Fruit fly (Drosophila melanogaster) whole organism, embryonic: ENCODE measurements around the gene CG8671.

Experiments
- B-H1 ChIP-seq: fragments of 200-800 bp; sonication (Bioruptor generic); IDR thresholded peaks from 3 replicates; pipeline ENCODE4 v1.3.6; 2022; ENCODE audit warnings: missing biosample characterization, missing genetic modification characterization
- CG1024 ChIP-seq: fragments of 200-800 bp; sonication (Bioruptor generic); IDR thresholded peaks from 2 replicates; pipeline ENCODE4 v1.3.6; 2022; ENCODE audit warnings: missing biosample characterization, missing genetic modification characterization
- CG10321 ChIP-seq: fragments of 200-800 bp; sonication (Bioruptor generic); IDR thresholded peaks from 2 replicates; pipeline ENCODE4 v1.3.6; 2022; ENCODE audit warnings: missing biosample characterization, missing genetic modification characterization
- CG11398 ChIP-seq: fragments of 200-800 bp; sonication (Bioruptor generic); optimal IDR thresholded peaks from 2 replicates; lab custom pipeline; 2016; ENCODE audit warnings: missing biosample characterization, missing genetic modification characterization
- CG12104 ChIP-seq: fragments of 200-800 bp; sonication (Bioruptor generic); optimal IDR thresholded peaks from 3 replicates; lab custom pipeline; 2016; ENCODE audit warnings: missing biosample characterization, missing genetic modification characterization
- CG13296 ChIP-seq: fragments of 200-800 bp; sonication (Bioruptor generic); optimal IDR thresholded peaks from 3 replicates; lab custom pipeline; 2018; ENCODE audit warnings: missing biosample characterization, mild to moderate bottlenecking, missing genetic modification characterization
- CG13424 ChIP-seq: fragments of 200-800 bp; sonication (Bioruptor generic); optimal IDR thresholded peaks from 2 replicates; lab custom pipeline; 2019; ENCODE audit warnings: missing biosample characterization, mild to moderate bottlenecking, missing genetic modification characterization, moderate library complexity
- CG1529 ChIP-seq: fragments of 200-800 bp; sonication (Bioruptor generic); optimal IDR thresholded peaks from 3 replicates; lab custom pipeline; 2018; ENCODE audit warnings: missing biosample characterization, missing genetic modification characterization
- CG16815 ChIP-seq: fragments of 200-800 bp; sonication (Bioruptor generic); optimal IDR thresholded peaks from 3 replicates; lab custom pipeline; 2017; ENCODE audit warnings: missing biosample characterization, mild to moderate bottlenecking, missing genetic modification characterization
- CG17361 ChIP-seq: fragments of 200-800 bp; sonication (Bioruptor generic); IDR thresholded peaks from 3 replicates; pipeline ENCODE4 v1.3.6; 2022; ENCODE audit warnings: missing biosample characterization, missing genetic modification characterization
- CG3065 ChIP-seq: fragments of 200-800 bp; sonication (Bioruptor generic); optimal IDR thresholded peaks from 2 replicates; lab custom pipeline; 2016; ENCODE audit warnings: missing biosample characterization, missing genetic modification characterization
- CG5245 ChIP-seq: fragments of 200-800 bp; sonication (Bioruptor generic); optimal IDR thresholded peaks from 3 replicates; lab custom pipeline; 2016; ENCODE audit warnings: missing biosample characterization, missing genetic modification characterization
- CG6654 ChIP-seq: fragments of 200-800 bp; sonication (Bioruptor generic); optimal IDR thresholded peaks from 2 replicates; lab custom pipeline; 2017; ENCODE audit warnings: missing biosample characterization, mild to moderate bottlenecking, missing genetic modification characterization
- CG6854 ChIP-seq: fragments of 200-800 bp; sonication (Bioruptor generic); optimal IDR thresholded peaks from 3 replicates; lab custom pipeline; 2017; ENCODE audit warnings: missing biosample characterization, mild to moderate bottlenecking, missing genetic modification characterization
- CG8388 ChIP-seq: fragments of 200-800 bp; sonication (Bioruptor generic); optimal IDR thresholded peaks from 2 replicates; lab custom pipeline; 2019; ENCODE audit warnings: missing biosample characterization, mild to moderate bottlenecking, missing genetic modification characterization, moderate library complexity
- CrebB ChIP-seq: fragments of 200-800 bp; sonication (Bioruptor generic); optimal IDR thresholded peaks from 3 replicates; lab custom pipeline; 2018; ENCODE audit warnings: missing biosample characterization, mild to moderate bottlenecking, missing genetic modification characterization
- D19A ChIP-seq: fragments of 200-800 bp; optimal IDR thresholded peaks from 3 replicates; lab custom pipeline; 2019; ENCODE audit warnings: missing biosample characterization, mild to moderate bottlenecking, missing genetic modification characterization, moderate library complexity
- Fer2 ChIP-seq: fragments of 200-800 bp; sonication (Bioruptor generic); optimal IDR thresholded peaks from 2 replicates; lab custom pipeline; 2018; ENCODE audit warnings: missing biosample characterization, mild to moderate bottlenecking, missing genetic modification characterization, moderate library complexity
- Gsc ChIP-seq: fragments of 200-800 bp; sonication (Bioruptor generic); IDR thresholded peaks from 2 replicates; pipeline ENCODE4 v1.3.6; 2022; ENCODE audit warnings: missing biosample characterization, missing genetic modification characterization
- HLH4C ChIP-seq: fragments of 200-800 bp; sonication (Bioruptor generic); IDR thresholded peaks from 3 replicates; pipeline ENCODE4 v1.3.6; 2022; ENCODE audit warnings: missing biosample characterization, missing genetic modification characterization; ENCODE audit not compliant: partially characterized antibody
- Hr78 ChIP-seq, 2 experiments: fragments of 200-800 bp in 1 of 2; fragments of >200 bp in 1 of 2; sonication (Bioruptor generic) in 1 of 2; optimal IDR thresholded peaks; 2 replicates each; lab custom pipeline; 2017 to 2019; ENCODE audit warnings: missing biosample characterization in 2 of 2, missing genetic modification characterization in 2 of 2, mild to moderate bottlenecking in 1 of 2, moderate library complexity in 1 of 2
- PHDP ChIP-seq: fragments of 200-800 bp; sonication (Bioruptor generic); optimal IDR thresholded peaks from 3 replicates; lab custom pipeline; 2018; ENCODE audit warnings: missing biosample characterization, mild to moderate bottlenecking, missing genetic modification characterization, moderate library complexity
- TFAM ChIP-seq: fragments of 200-800 bp; sonication (Bioruptor generic); optimal IDR thresholded peaks from 2 replicates; lab custom pipeline; 2017; ENCODE audit warnings: missing biosample characterization, missing genetic modification characterization, inconsistent platforms
- Xrp1 ChIP-seq: fragments of 200-800 bp; sonication (Bioruptor generic); IDR thresholded peaks from 2 replicates; pipeline ENCODE4 v1.3.6; 2022; ENCODE audit warnings: missing biosample characterization, missing genetic modification characterization
- YL-1 ChIP-seq: fragments of 200-800 bp; sonication (Bioruptor generic); optimal IDR thresholded peaks from 3 replicates; lab custom pipeline; 2017; ENCODE audit warnings: missing biosample characterization, mild to moderate bottlenecking, missing genetic modification characterization
- ash1 ChIP-seq: fragments of 200-800 bp; sonication (Bioruptor generic); optimal IDR thresholded peaks from 2 replicates; lab custom pipeline; 2018; ENCODE audit warnings: missing biosample characterization, mild to moderate bottlenecking, missing genetic modification characterization
- ato ChIP-seq: fragments of 200-800 bp; sonication (Bioruptor generic); IDR thresholded peaks from 2 replicates; pipeline ENCODE4 v1.3.6; 2022; ENCODE audit warnings: missing biosample characterization, missing genetic modification characterization; ENCODE audit not compliant: partially characterized antibody
- bsh ChIP-seq, 2 experiments: fragments of 200-800 bp; sonication (Bioruptor generic); optimal IDR thresholded peaks; 2 replicates each; lab custom pipeline; 2017 to 2018; ENCODE audit warnings: mild to moderate bottlenecking in 2 of 2, missing biosample characterization in 2 of 2, missing genetic modification characterization in 2 of 2, moderate library complexity in 1 of 2
- btn ChIP-seq: fragments of 200-800 bp; sonication (Bioruptor generic); optimal IDR thresholded peaks from 2 replicates; lab custom pipeline; 2016; ENCODE audit warnings: missing biosample characterization, missing genetic modification characterization
- caup ChIP-seq: fragments of 200-800 bp; sonication (Bioruptor generic); optimal IDR thresholded peaks from 3 replicates; lab custom pipeline; 2017; ENCODE audit warnings: missing biosample characterization, mild to moderate bottlenecking, missing genetic modification characterization, moderate library complexity; ENCODE audit not compliant: severe bottlenecking
- dimm ChIP-seq: fragments of 200-800 bp; sonication (Bioruptor generic); IDR thresholded peaks from 2 replicates; pipeline ENCODE4 v1.3.6; 2022; ENCODE audit warnings: missing biosample characterization, missing genetic modification characterization
- en ChIP-seq: fragments of 200-800 bp; sonication (Bioruptor generic); optimal IDR thresholded peaks from 2 replicates; lab custom pipeline; 2016; ENCODE audit warnings: missing biosample characterization, missing genetic modification characterization
- exex ChIP-seq: fragments of 200-800 bp; sonication (Bioruptor generic); optimal IDR thresholded peaks from 4 replicates; lab custom pipeline; 2018; ENCODE audit warnings: missing biosample characterization, mild to moderate bottlenecking, missing genetic modification characterization, moderate library complexity
- eyg ChIP-seq: fragments of 200-800 bp; sonication (Bioruptor generic); optimal IDR thresholded peaks from 3 replicates; lab custom pipeline; 2016; ENCODE audit warnings: missing biosample characterization, missing genetic modification characterization
- gcm2 ChIP-seq: fragments of 200-800 bp; sonication (Bioruptor generic); optimal IDR thresholded peaks from 2 replicates; lab custom pipeline; 2016; ENCODE audit warnings: missing biosample characterization, missing genetic modification characterization
- h ChIP-seq: fragments of >200 bp; optimal IDR thresholded peaks from 2 replicates; lab custom pipeline; 2017
- ham ChIP-seq: fragments of 200-800 bp; sonication (Bioruptor generic); IDR thresholded peaks from 2 replicates; pipeline ENCODE4 v1.3.6; 2022; ENCODE audit warnings: missing biosample characterization, missing genetic modification characterization
- hth ChIP-seq: fragments of >200 bp; optimal IDR thresholded peaks from 2 replicates; lab custom pipeline; 2017; ENCODE audit warnings: inconsistent platforms
- luna ChIP-seq: fragments of 200-800 bp; sonication (Bioruptor generic); optimal IDR thresholded peaks from 2 replicates; lab custom pipeline; 2016; ENCODE audit warnings: missing biosample characterization, missing genetic modification characterization
- pan ChIP-seq, 4 experiments: fragments of >200 bp in 3 of 4; fragments of 200-800 bp in 1 of 4; sonication (Bioruptor generic) in 1 of 4; optimal IDR thresholded peaks in 3 of 4; IDR thresholded peaks in 1 of 4; 2 replicates each; pipeline versions ENCODE4 v1.3.6 to Lab custom; 2017 to 2022; ENCODE audit warnings: missing biosample characterization in 2 of 4, missing genetic modification characterization in 2 of 4, mixed read lengths in 1 of 4
- phol ChIP-seq: fragments of 200-800 bp; sonication (Bioruptor generic); optimal IDR thresholded peaks from 3 replicates; lab custom pipeline; 2018; ENCODE audit warnings: missing biosample characterization, mild to moderate bottlenecking, missing genetic modification characterization, moderate library complexity
- ranshi ChIP-seq: fragments of 200-800 bp; sonication (Bioruptor generic); IDR thresholded peaks from 2 replicates; pipeline ENCODE4 v1.3.6; 2022; ENCODE audit warnings: missing biosample characterization, missing genetic modification characterization
- sc ChIP-seq, 3 experiments: fragments of >200 bp in 2 of 3; fragments of 200-800 bp in 1 of 3; sonication (Bioruptor generic) in 1 of 3; optimal IDR thresholded peaks; 2 replicates in 2 of 3; 3 replicates in 1 of 3; lab custom pipeline; 2017; ENCODE audit warnings: mild to moderate bottlenecking in 1 of 3, missing biosample characterization in 1 of 3, missing genetic modification characterization in 1 of 3, missing genetic modification reagents in 1 of 3
- schlank ChIP-seq: fragments of 200-800 bp; sonication (Bioruptor generic); optimal IDR thresholded peaks from 2 replicates; lab custom pipeline; 2018; ENCODE audit warnings: missing biosample characterization, mild to moderate bottlenecking, missing genetic modification characterization
- sens ChIP-seq: fragments of 200-800 bp; sonication (Bioruptor generic); peaks from one replicate; lab custom pipeline; 2016; ENCODE audit warnings: missing biosample characterization, missing genetic modification characterization
- slp2 ChIP-seq: fragments of 200-800 bp; sonication (Bioruptor generic); optimal IDR thresholded peaks from 2 replicates; lab custom pipeline; 2016; ENCODE audit warnings: missing biosample characterization, missing genetic modification characterization
- sob ChIP-seq: fragments of 200-800 bp; sonication (Bioruptor generic); IDR thresholded peaks from 2 replicates; pipeline ENCODE4 v1.3.6; 2022; ENCODE audit warnings: missing biosample characterization, missing genetic modification characterization
- ssp ChIP-seq: fragments of 200-800 bp; sonication (Bioruptor generic); IDR thresholded peaks from 2 replicates; pipeline ENCODE4 v1.3.6; 2022; ENCODE audit warnings: missing biosample characterization, missing genetic modification characterization
- tin ChIP-seq: fragments of 200-800 bp; sonication (Bioruptor generic); optimal IDR thresholded peaks from 3 replicates; lab custom pipeline; 2016; ENCODE audit warnings: missing biosample characterization, missing genetic modification characterization
- ttk ChIP-seq: fragments of 200-800 bp; sonication (Bioruptor generic); IDR thresholded peaks from 2 replicates; pipeline ENCODE4 v2.1.2; 2022; ENCODE audit warnings: missing biosample characterization, missing genetic modification characterization
- vnd ChIP-seq: fragments of 200-800 bp; sonication (Bioruptor generic); IDR thresholded peaks from 3 replicates; pipeline ENCODE4 v1.3.6; 2022; ENCODE audit warnings: missing biosample characterization, missing genetic modification characterization; ENCODE audit not compliant: partially characterized antibody
- wek ChIP-seq: fragments of 200-800 bp; sonication (Bioruptor generic); optimal IDR thresholded peaks from 3 replicates; lab custom pipeline; 2018; ENCODE audit warnings: missing biosample characterization, mild to moderate bottlenecking, missing genetic modification characterization, moderate library complexity

Gene CG8671

dm6 chr2L:21218912-21219246 lies 43.9 kb upstream of the CG8671 start (continued):
- TF ChIP-seq phol (tag; lab: Kevin White, UChicago) (no peak), schlank (no peak), slp2 (no peak), ham (GFP tag; lab: Robert Waterston, UW) (no peak), CG12104 (GFP tag; lab: Kevin White, UChicago) (no peak), Gsc (GFP tag; lab: Robert Waterston, UW) (no peak), btn (GFP tag; lab: Kevin White, UChicago) (no peak), sob (no peak), CG1529 (peak; percentile 15), B-H1 (GFP tag; lab: Robert Waterston, UW) (no peak), pan (optimal IDR thresholded peaks at IDR 0.05; lab: Kevin White, UChicago) (no peak), pan (GFP tag; optimal IDR thresholded peaks at IDR 0.05 in 1 of 2, IDR thresholded peaks at IDR 0.05 in 1 of 2) (no peak), dimm (GFP tag; lab: Robert Waterston, UW) (no peak), CG8388 (GFP tag; lab: Kevin White, UChicago) (no peak), D19A (peak; percentile 30), ato (GFP tag; lab: Robert Waterston, UW) (no peak), CG16815 (GFP tag; lab: Kevin White, UChicago) (no peak), exex (no peak), bsh (GFP tag; optimal IDR thresholded peaks at IDR 0.05; lab: Kevin White, UChicago) (peak in 1 of 2 experiments; percentile 41), h (lab: Kevin White, UChicago) (no peak), ash1 (GFP tag; lab: Kevin White, UChicago) (no peak), eyg (no peak), CrebB (tag; lab: Kevin White, UChicago) (no peak), Hr78 (GFP tag; optimal IDR thresholded peaks at IDR 0.05; lab: Kevin White, UChicago) (no peak), CG1024 (no peak), CG6854 (GFP tag; lab: Kevin White, UChicago) (no peak), CG13424 (tag; lab: Kevin White, UChicago) (no peak), gcm2 (GFP tag; lab: Kevin White, UChicago) (no peak), CG5245 (no peak), luna (GFP tag; lab: Kevin White, UChicago) (no peak), ranshi (GFP tag; lab: Robert Waterston, UW) (no peak), TFAM (no peak), CG17361 (GFP tag; lab: Robert Waterston, UW) (no peak), YL-1 (no peak), wek (GFP tag; lab: Kevin White, UChicago) (no peak), Xrp1 (GFP tag; lab: Robert Waterston, UW) (peak; percentile 23; the same call in 1 of the 2 replicates), caup (GFP tag; lab: Kevin White, UChicago) (no peak), CG6654 (GFP tag; lab: Kevin White, UChicago) (no peak), sc (optimal IDR thresholded peaks at IDR 0.05; lab: Kevin White, UChicago) (no peak), sc (GFP tag; optimal IDR thresholded peaks at IDR 0.05; lab: Kevin White, UChicago) (peak; percentile 33), en (GFP tag; lab: Kevin White, UChicago) (no peak), CG3065 (GFP tag; lab: Kevin White, UChicago) (no peak), tin (no peak), CG13296 (GFP tag; lab: Kevin White, UChicago) (peak; percentile 64), CG10321 (GFP tag; lab: Robert Waterston, UW) (no peak), sens (peak; percentile 76), Fer2 (tag; lab: Kevin White, UChicago) (no peak), HLH4C (GFP tag; lab: Robert Waterston, UW) (no peak), hth (lab: Kevin White, UChicago) (no peak), CG11398 (GFP tag; lab: Kevin White, UChicago) (no peak), ttk (GFP tag; lab: Robert Waterston, UW) (no peak), PHDP (tag; lab: Kevin White, UChicago) (peak; percentile 18), vnd (GFP tag; lab: Robert Waterston, UW) (no peak), ssp (GFP tag; lab: Robert Waterston, UW) (no peak)
